Worm (Caenorhabditis elegans): Measurements from ENCODE around the gene lin-40.

The lin-40 gene

ce11 chrV:3670499-3670898 is 34.3 kb upstream of the lin-40 start, which contains the start of gene Y39H10B.3:
Gene Y39H10B.3, plus strand, starts transcription at chrV:3670799.
- TF ChIP-seq ceh-63 (GFP tag; optimal IDR thresholded peaks at IDR 0.05) (no peak), swsn-7 (tag; optimal IDR thresholded peaks at IDR 0.05) (no peak), mab-9 (GFP tag; IDR thresholded peaks at IDR 0.05) (no peak), skn-1 (tag; optimal IDR thresholded peaks at IDR 0.05) (no peak), nhr-90 (tag; optimal IDR thresholded peaks at IDR 0.05; ENCODE audit: poor library complexity) (no peak), efl-3 (GFP tag; optimal IDR thresholded peaks at IDR 0.05) (no peak), isw-1 (GFP tag; IDR thresholded peaks at IDR 0.05) (no peak), lin-35 (GFP tag; optimal IDR thresholded peaks at IDR 0.05) (no peak), zag-1 (tag; optimal IDR thresholded peaks at IDR 0.05) (no peak), aha-1 (tag; optimal IDR thresholded peaks at IDR 0.05) (no peak)

ce11 chrV:3673080-3673479 is 31.7 kb upstream of the lin-40 start, which contains the start of gene pals-33:
Gene pals-33, plus strand, starts transcription at chrV:3673380.
- TF ChIP-seq isw-1 (GFP tag; IDR thresholded peaks at IDR 0.05): no peak
- TF ChIP-seq ztf-11 (tag; optimal IDR thresholded peaks at IDR 0.05): no peak
- TF ChIP-seq C16A3.4 (tag; optimal IDR thresholded peaks at IDR 0.05): no peak
- no peak for TF ChIP-seq ceh-63 (GFP tag; optimal IDR thresholded peaks at IDR 0.05)
- no peak for TF ChIP-seq nhr-28 (tag; optimal IDR thresholded peaks at IDR 0.05)
- TF ChIP-seq hpl-2 (GFP tag; optimal IDR thresholded peaks at IDR 0.05): no peak
- TF ChIP-seq aly-2 (tag; optimal IDR thresholded peaks at IDR 0.05): no peak
- TF ChIP-seq tlp-1 (tag; optimal IDR thresholded peaks at IDR 0.05): no peak
- no peak for TF ChIP-seq C34B4.2 (tag; optimal IDR thresholded peaks at IDR 0.05)
- TF ChIP-seq skn-1 (tag; optimal IDR thresholded peaks at IDR 0.05): no peak
- TF ChIP-seq tbx-2 (tag; optimal IDR thresholded peaks at IDR 0.05): no peak
- no peak for TF ChIP-seq fkh-4 (tag; optimal IDR thresholded peaks at IDR 0.05; ENCODE audit: borderline replicate concordance)
- TF ChIP-seq sox-4 (tag; optimal IDR thresholded peaks at IDR 0.05): no peak
- TF ChIP-seq unc-98 (GFP tag; IDR thresholded peaks at IDR 0.05): no peak
- TF ChIP-seq swsn-7 (tag; optimal IDR thresholded peaks at IDR 0.05): no peak
- TF ChIP-seq nhr-47 (tag; optimal IDR thresholded peaks at IDR 0.05): no peak
- TF ChIP-seq C04F5.9 (tag; optimal IDR thresholded peaks at IDR 0.05): no peak
- no peak for TF ChIP-seq nhr-85 (tag)
- no peak for TF ChIP-seq Y116A8C.19 (tag; optimal IDR thresholded peaks at IDR 0.05; ENCODE audit: borderline replicate concordance)

- TF ChIP-seq unc-130 (tag; optimal IDR thresholded peaks at IDR 0.05) (peak; percentile 42), unc-30 (tag; optimal IDR thresholded peaks at IDR 0.05) (no peak), C34B4.2 (tag; optimal IDR thresholded peaks at IDR 0.05) (no peak), fos-1 (tag; optimal IDR thresholded peaks at IDR 0.05) (no peak), nhr-19 (GFP tag; conservative IDR thresholded peaks at IDR 0.05) (peak; percentile 44; the same call in 1 of the 2 replicates), isw-1 (GFP tag; IDR thresholded peaks at IDR 0.05) (no peak), rnt-1 (tag; optimal IDR thresholded peaks at IDR 0.05) (peak; percentile 57), nhr-12 (tag; optimal IDR thresholded peaks at IDR 0.05) (no peak), ces-1 (GFP tag; optimal IDR thresholded peaks at IDR 0.05) (no peak), swsn-7 (tag; optimal IDR thresholded peaks at IDR 0.05) (no peak), nhr-237 (tag; optimal IDR thresholded peaks at IDR 0.05) (no peak), hpl-2 (GFP tag; optimal IDR thresholded peaks at IDR 0.05) (no peak), lsy-2 (tag; optimal IDR thresholded peaks at IDR 0.05) (peak; percentile 23 to 33), skn-1 (tag; optimal IDR thresholded peaks at IDR 0.05) (no peak), ztf-4 (tag; optimal IDR thresholded peaks at IDR 0.05) (no peak), aly-2 (tag; optimal IDR thresholded peaks at IDR 0.05) (no peak), irx-1 (tag; optimal IDR thresholded peaks at IDR 0.05) (no peak), nhr-76 (tag; optimal IDR thresholded peaks at IDR 0.05) (no peak), unc-62 (GFP tag; optimal IDR thresholded peaks at IDR 0.05) (no peak), efl-1 (optimal IDR thresholded peaks at IDR 0.05) (no peak), efl-1 (GFP tag; optimal IDR thresholded peaks at IDR 0.05 in 1 of 2) (peak in 1 of 2 experiments; percentile 64), egl-13 (tag; optimal IDR thresholded peaks at IDR 0.05) (no peak), lin-14 (GFP tag; optimal IDR thresholded peaks at IDR 0.05) (peak; percentile 89), hlh-17 (GFP tag; optimal IDR thresholded peaks at IDR 0.05; ENCODE audit: borderline replicate concordance) (no peak)
Measured at ce11 chrV:3677212-3677611, 27.6 kb upstream of the lin-40 start.
